Fruit fly (Drosophila melanogaster) whole organism, wandering third instar larva: Measurements from ENCODE around the gene Nse4.

ENCODE experiments used
- CG32264 ChIP-seq: fragments of 200-800 bp; sonication (Bioruptor generic); optimal IDR thresholded peaks from 2 replicates; lab custom pipeline; 2016; ENCODE audit warnings: missing biosample characterization, missing genetic modification characterization
- CG9705 ChIP-seq: fragments of 200-800 bp; sonication (Bioruptor generic); optimal IDR thresholded peaks from 2 replicates; lab custom pipeline; 2018; ENCODE audit warnings: missing biosample characterization, mild to moderate bottlenecking, missing genetic modification characterization
- Dif ChIP-seq: fragments of 200-275, 200-300 bp; sonication (Bioruptor generic); optimal IDR thresholded peaks from 2 replicates; lab custom pipeline; 2018; ENCODE audit warnings: missing biosample characterization, missing genetic modification characterization; ENCODE audit not compliant: partially characterized antibody
- HLH106 ChIP-seq: fragments of 200-800 bp; optimal IDR thresholded peaks from 3 replicates; lab custom pipeline; 2019; ENCODE audit warnings: missing biosample characterization, mild to moderate bottlenecking, missing genetic modification characterization, moderate library complexity
- Hnf4 ChIP-seq: fragments of 200-800 bp; sonication (Bioruptor generic); optimal IDR thresholded peaks from 2 replicates; lab custom pipeline; 2016; ENCODE audit warnings: missing biosample characterization, mild to moderate bottlenecking, missing genetic modification characterization
- Hr83 ChIP-seq: fragments of 200-300 bp; sonication (Bioruptor generic); optimal IDR thresholded peaks from 2 replicates; lab custom pipeline; 2016; ENCODE audit warnings: missing biosample characterization, mild to moderate bottlenecking, missing genetic modification characterization, moderate library complexity; ENCODE audit not compliant: poor library complexity, severe bottlenecking
- Jra ChIP-seq: sonication (Bioruptor generic); optimal IDR thresholded peaks from 2 replicates; lab custom pipeline; 2016; ENCODE audit warnings: missing biosample characterization, missing genetic modification characterization
- Mio ChIP-seq: sonication (Bioruptor generic); optimal IDR thresholded peaks from 2 replicates; lab custom pipeline; 2016; ENCODE audit warnings: missing biosample characterization, missing genetic modification characterization
- Myc ChIP-seq: fragments of >200 bp; optimal IDR thresholded peaks from 2 replicates; lab custom pipeline; 2017
- N ChIP-seq: fragments of >200 bp; optimal IDR thresholded peaks from 2 replicates; lab custom pipeline; 2018; ENCODE audit warnings: missing biosample characterization, missing external identifiers, missing genetic modification characterization
- OdsH ChIP-seq: fragments of 200-800 bp; sonication (Bioruptor generic); optimal IDR thresholded peaks from 2 replicates; lab custom pipeline; 2016; ENCODE audit warnings: missing biosample characterization, mild to moderate bottlenecking, missing genetic modification characterization
- Sp1 ChIP-seq: fragments of 200-800 bp; sonication (Bioruptor generic); optimal IDR thresholded peaks from 3 replicates; lab custom pipeline; 2019; ENCODE audit warnings: missing biosample characterization, mild to moderate bottlenecking, missing genetic modification characterization, moderate library complexity
- br ChIP-seq: fragments of 200-800 bp; sonication (Bioruptor generic); optimal IDR thresholded peaks from 2 replicates; lab custom pipeline; 2016; ENCODE audit warnings: missing biosample characterization, missing genetic modification characterization
- brk ChIP-seq: fragments of 200-800 bp; sonication (Bioruptor generic); optimal IDR thresholded peaks from 2 replicates; lab custom pipeline; 2016; ENCODE audit warnings: missing biosample characterization, mild to moderate bottlenecking, missing genetic modification characterization
- dl ChIP-seq, 2 experiments: fragments of 175-275, 200-275 bp in 1 of 2; fragments of 200-275 bp in 1 of 2; sonication (Bioruptor generic); optimal IDR thresholded peaks; lab custom pipeline; 2018; ENCODE audit warnings: mild to moderate bottlenecking in 2 of 2, missing biosample characterization in 2 of 2, missing genetic modification characterization in 2 of 2, moderate library complexity in 2 of 2; ENCODE audit not compliant: partially characterized antibody in 2 of 2, insufficient read depth in 1 of 2
- dmrt93B ChIP-seq: fragments of 200-800 bp; sonication (Bioruptor generic); optimal IDR thresholded peaks from 2 replicates; lab custom pipeline; 2018; ENCODE audit warnings: missing biosample characterization, mild to moderate bottlenecking, missing genetic modification characterization
- dsf ChIP-seq: sonication (Bioruptor generic); optimal IDR thresholded peaks from 2 replicates; lab custom pipeline; 2016; ENCODE audit warnings: missing biosample characterization, missing genetic modification characterization, borderline replicate concordance
- ey ChIP-seq: fragments of 200-800 bp; sonication (Bioruptor generic); optimal IDR thresholded peaks from 2 replicates; lab custom pipeline; 2016; ENCODE audit warnings: missing biosample characterization, missing genetic modification characterization
- foxo ChIP-seq, 2 experiments: fragments of 200-800 bp; sonication (Bioruptor generic); optimal IDR thresholded peaks; 2 replicates in 1 of 2; 3 replicates in 1 of 2; lab custom pipeline; 2016 to 2017; ENCODE audit warnings: missing biosample characterization in 2 of 2, missing genetic modification characterization in 2 of 2
- fru ChIP-seq: fragments of 200-800 bp; sonication (Bioruptor generic); optimal IDR thresholded peaks from 3 replicates; lab custom pipeline; 2016; ENCODE audit warnings: missing biosample characterization, mild to moderate bottlenecking, missing genetic modification characterization
- h ChIP-seq: fragments of 200-800 bp; sonication (Bioruptor generic); optimal IDR thresholded peaks from 3 replicates; lab custom pipeline; 2016; ENCODE audit warnings: missing biosample characterization, mild to moderate bottlenecking, missing genetic modification characterization
- jim ChIP-seq: fragments of 175-275, 200-325 bp; sonication (Bioruptor generic); optimal IDR thresholded peaks from 2 replicates; lab custom pipeline; 2016; ENCODE audit warnings: missing biosample characterization, mild to moderate bottlenecking, missing genetic modification characterization
- lola ChIP-seq: fragments of >200 bp; optimal IDR thresholded peaks from 2 replicates; lab custom pipeline; 2017; ENCODE audit warnings: missing biosample characterization, missing genetic modification characterization
- psq ChIP-seq: fragments of 200-800 bp; sonication (Bioruptor generic); optimal IDR thresholded peaks from 3 replicates; lab custom pipeline; 2017; ENCODE audit warnings: missing biosample characterization, mild to moderate bottlenecking, missing genetic modification characterization, moderate library complexity
- rgr ChIP-seq: fragments of 200-800 bp; sonication (Bioruptor generic); optimal IDR thresholded peaks from 3 replicates; lab custom pipeline; 2016; ENCODE audit warnings: missing biosample characterization, mild to moderate bottlenecking, missing genetic modification characterization
- sage ChIP-seq: fragments of 200-800 bp; sonication (Bioruptor generic); optimal IDR thresholded peaks from 2 replicates; lab custom pipeline; 2016; ENCODE audit warnings: missing biosample characterization, mild to moderate bottlenecking, missing genetic modification characterization
- sv ChIP-seq: fragments of 200-800 bp; sonication (Bioruptor generic); optimal IDR thresholded peaks from 3 replicates; lab custom pipeline; 2016; ENCODE audit warnings: missing biosample characterization, missing genetic modification characterization
- tai ChIP-seq: sonication (Bioruptor generic); optimal IDR thresholded peaks from 2 replicates; lab custom pipeline; 2016; ENCODE audit warnings: missing biosample characterization, missing genetic modification characterization
- usp ChIP-seq: fragments of >200 bp; optimal IDR thresholded peaks from 2 replicates; lab custom pipeline; 2017; ENCODE audit warnings: missing biosample characterization, missing genetic modification characterization
- woc ChIP-seq: sonication (Bioruptor generic); optimal IDR thresholded peaks from 2 replicates; lab custom pipeline; 2016; ENCODE audit warnings: missing biosample characterization, mild to moderate bottlenecking, missing genetic modification characterization

Nse4 gene

dm6 chr2L:10396877-10397587 is 42.2 kb upstream of the Nse4 start:
- TF ChIP-seq br (GFP tag; lab: Kevin White, UChicago): no peak
- TF ChIP-seq Jra (GFP tag; lab: Kevin White, UChicago): peak; percentile 36
- peak; percentile 4 for TF ChIP-seq tai

- peak; percentile 40 for TF ChIP-seq woc (GFP tag; lab: Kevin White, UChicago)
- TF ChIP-seq h (GFP tag; lab: Kevin White, UChicago): no peak
- TF ChIP-seq Myc (lab: Kevin White, UChicago): peak; percentile 7
Observed at dm6 chr2L:10403803-10404315, 35.4 kb upstream of the Nse4 start.

dm6 chr2L:10405008-10405654 is 34.1 kb upstream of the Nse4 start, which contains the start of the genes CG17768, LSm-4 and Ir31a:
CG17768 (minus strand) TSS chr2L:10405203.
LSm-4 (minus strand) TSS chr2L:10405203.
Ir31a (plus strand) TSS chr2L:10405565.
- TF ChIP-seq ey (GFP tag; lab: Kevin White, UChicago) (no peak), usp (GFP tag; lab: Kevin White, UChicago) (no peak), woc (GFP tag; lab: Kevin White, UChicago) (peak; percentile 7)

dm6 chr2L:10408122-10408576 is 31.1 kb upstream of the Nse4 start, which contains the start of the genes Ip259 and RpS27A:
Ip259 (plus strand) TSS chr2L:10408352.
RpS27A (plus strand) TSS chr2L:10408352.
- TF ChIP-seq Jra (GFP tag; lab: Kevin White, UChicago) (peak; percentile 38), lola (GFP tag; lab: Kevin White, UChicago) (no peak), fru (GFP tag; lab: Kevin White, UChicago) (no peak), N (GFP tag; lab: Kevin White, UChicago) (peak; percentile 53), HLH106 (tag; lab: Kevin White, UChicago) (peak; percentile 68), rgr (GFP tag; lab: Kevin White, UChicago) (peak; percentile 83), foxo (GFP tag; optimal IDR thresholded peaks at IDR 0.05; lab: Kevin White, UChicago) (peak in 1 of 2 experiments; percentile 2), Sp1 (peak; percentile 79), jim (GFP tag; lab: Kevin White, UChicago) (no peak), Myc (lab: Kevin White, UChicago) (peak; percentile 70), CG32264 (peak; percentile 55), sage (GFP tag; lab: Kevin White, UChicago) (peak; percentile 39), dsf (GFP tag; lab: Kevin White, UChicago) (peak; percentile 26), br (GFP tag; lab: Kevin White, UChicago) (no peak), CG9705 (GFP tag; lab: Kevin White, UChicago) (peak; percentile 81), dmrt93B (no peak), psq (GFP tag; lab: Kevin White, UChicago) (peak; percentile 38), sv (GFP tag; lab: Kevin White, UChicago) (no peak), OdsH (peak; percentile 62), Mio (GFP tag; lab: Kevin White, UChicago) (peak; percentile 24), ey (GFP tag; lab: Kevin White, UChicago) (peak; percentile 37), Dif (GFP tag; lab: Kevin White, UChicago) (peak; percentile 39), Hr83 (peak; percentile 86), brk (peak; percentile 22), tai (peak; percentile 66), Hnf4 (GFP tag; lab: Kevin White, UChicago) (peak; percentile 64), woc (GFP tag; lab: Kevin White, UChicago) (peak; percentile 84), dl (GFP tag; optimal IDR thresholded peaks at IDR 0.05; lab: Kevin White, UChicago; ENCODE audit: insufficient read depth in 1 of 2, partially characterized antibody in 2 of 2) (no peak)
- TF ChIP-seq, all 38 proteins: peak for 21
